Worm (Caenorhabditis elegans) whole organism, L1 larva: ENCODE data around the gene K01A11.1.

Experiments
- aha-1 ChIP-seq: fragments of 150-350 bp; optimal IDR thresholded peaks from 2 replicates; lab custom pipeline; 2014; ENCODE audit warnings: missing biosample characterization, missing genetic modification characterization
- alr-1 ChIP-seq: fragments of 200-800 bp; sonication (Bioruptor generic); optimal IDR thresholded peaks from 2 replicates; lab custom pipeline; 2018; ENCODE audit warnings: borderline replicate concordance, mild to moderate bottlenecking, missing genetic modification characterization, missing compliant biosample characterization
- ets-5 ChIP-seq: fragments of 200-800 bp; sonication (Bioruptor generic); IDR thresholded peaks from 2 replicates; pipeline ENCODE4 v1.3.6; 2022; ENCODE audit warnings: missing genetic modification characterization, missing compliant biosample characterization
- hlh-4 ChIP-seq: sonication (generic microtip); optimal IDR thresholded peaks from 2 replicates; lab custom pipeline; 2016; ENCODE audit warnings: mild to moderate bottlenecking, missing genetic modification characterization, missing compliant biosample characterization
- lin-15B ChIP-seq: fragments of 150-350 bp; sonication (generic microtip); optimal IDR thresholded peaks from 3 replicates; lab custom pipeline; 2014; ENCODE audit warnings: missing biosample characterization, missing genetic modification characterization
- lin-39 ChIP-seq: fragments of 150-350 bp; optimal IDR thresholded peaks from 2 replicates; lab custom pipeline; 2014; ENCODE audit warnings: missing biosample characterization, missing genetic modification reagents, missing genetic modification characterization
- lsy-2 ChIP-seq, 2 experiments: fragments of 150-350 bp; optimal IDR thresholded peaks; 2 replicates each; lab custom pipeline; 2014; ENCODE audit warnings: missing biosample characterization in 2 of 2, missing genetic modification characterization in 2 of 2
- nhr-12 ChIP-seq: sonication (generic microtip); optimal IDR thresholded peaks from 2 replicates; lab custom pipeline; 2017; ENCODE audit warnings: missing biosample characterization, missing genetic modification characterization
- sptf-1 ChIP-seq: fragments of 150-350 bp; optimal IDR thresholded peaks from 2 replicates; lab custom pipeline; 2014; ENCODE audit warnings: missing biosample characterization, missing genetic modification characterization
- tlp-1 ChIP-seq: fragments of 150-350 bp; optimal IDR thresholded peaks from 2 replicates; lab custom pipeline; 2014; ENCODE audit warnings: missing biosample characterization, missing genetic modification characterization
- unc-62 ChIP-seq: fragments of 150-350 bp; optimal IDR thresholded peaks from 2 replicates; lab custom pipeline; 2014; ENCODE audit warnings: missing biosample characterization, missing genetic modification reagents, missing genetic modification characterization

DNA sequence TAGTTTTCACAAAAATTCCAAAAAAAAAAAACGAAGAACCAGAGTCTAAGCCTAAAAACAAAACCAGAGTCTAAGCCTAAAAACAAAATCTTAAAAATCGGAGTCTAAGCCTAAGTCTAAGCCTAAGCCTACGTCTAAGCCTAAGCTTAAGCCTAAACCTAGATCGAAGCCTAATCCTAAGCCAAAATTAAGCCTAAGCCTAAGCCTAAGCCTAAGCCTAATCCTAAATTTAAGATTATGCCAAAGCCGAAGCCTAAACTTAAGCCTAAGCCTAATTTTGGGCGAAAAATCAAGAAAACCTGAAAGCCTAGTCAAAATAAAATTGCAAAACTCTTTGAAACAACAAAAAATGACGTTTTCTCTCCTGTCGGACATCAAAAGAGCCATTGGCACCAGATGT is 46.1 kb upstream of the K01A11.1 start:
- TF ChIP-seq alr-1 (tag; lab: Kevin White, UChicago) = no peak
- TF ChIP-seq ets-5 (GFP tag; lab: Robert Waterston, UW) = no peak
- no peak for TF ChIP-seq hlh-4 (tag; lab: Kevin White, UChicago)
- no peak for TF ChIP-seq unc-62 (GFP tag; lab: Kevin White, UChicago)
- no peak for TF ChIP-seq lin-15B (tag; lab: Kevin White, UChicago)
- no peak for TF ChIP-seq lin-39
- no peak for TF ChIP-seq sptf-1 (tag; lab: Kevin White, UChicago)
- no peak for TF ChIP-seq nhr-12
- no peak for TF ChIP-seq lsy-2 (tag; optimal IDR thresholded peaks at IDR 0.05; lab: Kevin White, UChicago)
- TF ChIP-seq aha-1 (tag; lab: Kevin White, UChicago) = no peak
- no peak for TF ChIP-seq tlp-1 (tag; lab: Kevin White, UChicago)
